Worm (Caenorhabditis elegans): ENCODE measurements around the gene F49H6.5.

DNA sequence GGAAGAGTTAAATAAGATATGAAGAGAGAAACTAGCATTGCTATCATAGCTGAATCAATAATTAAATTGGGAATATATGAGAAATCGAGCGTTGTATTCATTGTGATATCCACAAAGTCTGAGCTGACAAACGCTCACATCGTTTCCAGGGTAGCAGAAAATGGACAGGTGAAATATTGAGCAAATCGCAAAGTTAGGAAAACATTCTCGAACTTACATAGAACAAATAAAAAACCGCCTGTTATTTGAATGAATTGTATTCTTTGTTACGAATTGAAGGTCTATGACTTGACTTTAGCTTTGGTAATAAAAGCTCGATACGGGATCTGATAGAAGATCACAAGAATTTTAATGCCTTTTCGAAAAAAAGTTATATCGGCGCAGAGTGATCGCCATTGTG, 12.8 kb downstream of the F49H6.5 start, which contains the start of gene srz-94:
- TF ChIP-seq lin-13 (tag; optimal IDR thresholded peaks at IDR 0.05) (no peak), nhr-12 (tag; optimal IDR thresholded peaks at IDR 0.05) (no peak), snpc-4 (tag; optimal IDR thresholded peaks at IDR 0.05) (no peak), nhr-76 (tag; optimal IDR thresholded peaks at IDR 0.05) (no peak)

Measured in whole organism, mixed stage, embryonic.